Worm (Caenorhabditis elegans): ENCODE results near the gene T04A8.7.

ce11 chrIII:4688356-4688755, 6.8 kb upstream of the T04A8.7 start, which contains the start of gene tag-243:
- TF ChIP-seq ama-1 (optimal IDR thresholded peaks at IDR 0.05) (no peak), flt-1 (GFP tag; IDR thresholded peaks at IDR 0.05) (no peak), B0310.2 (tag; optimal IDR thresholded peaks at IDR 0.05) (no peak), ceh-13 (GFP tag; optimal IDR thresholded peaks at IDR 0.05) (no peak), hmbx-1 (tag; optimal IDR thresholded peaks at IDR 0.05) (no peak)

Measured in whole organism, early embryonic.